Fruit fly (Drosophila melanogaster) whole organism, embryonic: ENCODE measurements around the gene CG14024.

ENCODE experiments used
- CG10462 ChIP-seq: fragments of 200-800 bp; sonication (Bioruptor generic); optimal IDR thresholded peaks from 2 replicates; lab custom pipeline; 2016; ENCODE audit warnings: missing biosample characterization, missing genetic modification characterization
- CG10654 ChIP-seq: fragments of 200-800 bp; sonication (Bioruptor generic); optimal IDR thresholded peaks from 2 replicates; lab custom pipeline; 2016; ENCODE audit warnings: missing biosample characterization, missing genetic modification characterization
- CG11247 ChIP-seq: fragments of 200-800 bp; sonication (Bioruptor generic); IDR thresholded peaks from 2 replicates; pipeline ENCODE4 v1.3.6; 2022; ENCODE audit warnings: missing biosample characterization, missing genetic modification characterization
- CG11504 ChIP-seq: fragments of 200-800 bp; sonication (Bioruptor generic); optimal IDR thresholded peaks from 3 replicates; lab custom pipeline; 2019; ENCODE audit warnings: missing biosample characterization, mild to moderate bottlenecking, missing genetic modification characterization, moderate library complexity
- CG12071 ChIP-seq: fragments of 200-800 bp; sonication (Bioruptor generic); optimal IDR thresholded peaks from 3 replicates; lab custom pipeline; 2018; ENCODE audit warnings: missing biosample characterization, mild to moderate bottlenecking, missing genetic modification characterization
- CG14014 ChIP-seq: fragments of 200-800 bp; sonication (Bioruptor generic); IDR thresholded peaks from 2 replicates; pipeline ENCODE4 v1.3.6; 2022; ENCODE audit warnings: missing biosample characterization, missing genetic modification characterization
- CG15696 ChIP-seq: fragments of 200-800 bp; sonication (Bioruptor generic); optimal IDR thresholded peaks from 2 replicates; lab custom pipeline; 2019; ENCODE audit warnings: missing biosample characterization, mild to moderate bottlenecking, missing genetic modification characterization, moderate library complexity
- CG17829 ChIP-seq: fragments of 200-800 bp; optimal IDR thresholded peaks from 2 replicates; lab custom pipeline; 2019; ENCODE audit warnings: missing biosample characterization, mild to moderate bottlenecking, missing genetic modification characterization, moderate library complexity
- CG18262 ChIP-seq: fragments of 200-800 bp; optimal IDR thresholded peaks from 3 replicates; lab custom pipeline; 2019; ENCODE audit warnings: missing biosample characterization, mild to moderate bottlenecking, missing genetic modification characterization, moderate library complexity
- CG34422 ChIP-seq: fragments of 200-800 bp; sonication (Bioruptor generic); IDR thresholded peaks from 3 replicates; pipeline ENCODE4 v1.3.6; 2022; ENCODE audit warnings: missing biosample characterization, missing genetic modification characterization
- CG4328 ChIP-seq: fragments of 200-800 bp; sonication (Bioruptor generic); optimal IDR thresholded peaks from 3 replicates; lab custom pipeline; 2017; ENCODE audit warnings: missing biosample characterization, missing genetic modification reagents, missing genetic modification characterization
- CG4730 ChIP-seq: fragments of 200-800 bp; sonication (Bioruptor generic); IDR thresholded peaks from 2 replicates; pipeline ENCODE4 v1.3.6; 2022; ENCODE audit warnings: missing biosample characterization, missing genetic modification characterization
- CG4854 ChIP-seq: fragments of 200-800 bp; sonication (Bioruptor generic); optimal IDR thresholded peaks from 2 replicates; lab custom pipeline; 2016; ENCODE audit warnings: missing biosample characterization, missing genetic modification characterization, inconsistent platforms
- CG5180 ChIP-seq: fragments of 200-800 bp; sonication (Bioruptor generic); optimal IDR thresholded peaks from 3 replicates; lab custom pipeline; 2017; ENCODE audit warnings: missing biosample characterization, missing genetic modification characterization, mild to moderate bottlenecking, moderate library complexity, missing genetic modification reagents
- CG5245 ChIP-seq: fragments of 200-800 bp; sonication (Bioruptor generic); optimal IDR thresholded peaks from 3 replicates; lab custom pipeline; 2016; ENCODE audit warnings: missing biosample characterization, missing genetic modification characterization
- CG6813 ChIP-seq: fragments of 200-800 bp; sonication (Bioruptor generic); optimal IDR thresholded peaks from 2 replicates; lab custom pipeline; 2017; ENCODE audit warnings: missing biosample characterization, missing genetic modification characterization, mild to moderate bottlenecking, moderate library complexity, missing genetic modification reagents
- CG7271 ChIP-seq: fragments of 200-800 bp; sonication (Bioruptor generic); optimal IDR thresholded peaks from 2 replicates; lab custom pipeline; 2018; ENCODE audit warnings: missing biosample characterization, mild to moderate bottlenecking, missing genetic modification characterization, moderate library complexity
- CG7963 ChIP-seq: fragments of 200-800 bp; sonication (Bioruptor generic); IDR thresholded peaks from 3 replicates; pipeline ENCODE4 v1.3.6; 2022; ENCODE audit warnings: missing biosample characterization, missing genetic modification characterization; ENCODE audit not compliant: partially characterized antibody
- CG9437 ChIP-seq: fragments of 200-800 bp; sonication (Bioruptor generic); optimal IDR thresholded peaks from 2 replicates; lab custom pipeline; 2018; ENCODE audit warnings: missing biosample characterization, mild to moderate bottlenecking, missing genetic modification characterization
- Dek ChIP-seq: fragments of 200-800 bp; sonication (Bioruptor generic); optimal IDR thresholded peaks from 3 replicates; lab custom pipeline; 2019; ENCODE audit warnings: missing biosample characterization, mild to moderate bottlenecking, missing genetic modification characterization, moderate library complexity
- Lim3 ChIP-seq: fragments of 200-800 bp; sonication (Bioruptor generic); IDR thresholded peaks from 2 replicates; pipeline ENCODE4 v1.3.6; 2022; ENCODE audit warnings: missing biosample characterization, missing genetic modification characterization
- MTF-1 ChIP-seq: fragments of 200-800 bp; sonication (Bioruptor generic); optimal IDR thresholded peaks from 2 replicates; lab custom pipeline; 2018; ENCODE audit warnings: missing biosample characterization, mild to moderate bottlenecking, missing genetic modification characterization, borderline replicate concordance
- Myb ChIP-seq: fragments of 200-800 bp; sonication (Bioruptor generic); optimal IDR thresholded peaks from 2 replicates; lab custom pipeline; 2016; ENCODE audit warnings: missing biosample characterization, missing genetic modification characterization
- Nf-YB ChIP-seq: fragments of 200-800 bp; sonication (Bioruptor generic); optimal IDR thresholded peaks from 3 replicates; lab custom pipeline; 2019; ENCODE audit warnings: missing biosample characterization, mild to moderate bottlenecking, missing genetic modification characterization, moderate library complexity
- Ptx1 ChIP-seq: fragments of 200-800 bp; sonication (Bioruptor generic); IDR thresholded peaks from 2 replicates; pipeline ENCODE4 v1.3.6; 2022; ENCODE audit warnings: missing biosample characterization, missing genetic modification characterization
- Vsx1 ChIP-seq: fragments of 200-800 bp; sonication (Bioruptor generic); optimal IDR thresholded peaks from 2 replicates; lab custom pipeline; 2017; ENCODE audit warnings: missing biosample characterization, mild to moderate bottlenecking, missing genetic modification characterization, missing genetic modification reagents
- amos ChIP-seq: fragments of 200-800 bp; sonication (Bioruptor generic); IDR thresholded peaks from 2 replicates; pipeline ENCODE4 v1.3.6; 2022; ENCODE audit warnings: missing biosample characterization, missing genetic modification characterization; ENCODE audit not compliant: partially characterized antibody
- az2 ChIP-seq: fragments of 200-800 bp; sonication (Bioruptor generic); optimal IDR thresholded peaks from 3 replicates; lab custom pipeline; 2016; ENCODE audit warnings: missing biosample characterization, missing genetic modification characterization
- danr ChIP-seq: fragments of 200-800 bp; sonication (Bioruptor generic); IDR thresholded peaks from 2 replicates; pipeline ENCODE4 v1.3.6; 2022; ENCODE audit warnings: missing biosample characterization, missing genetic modification characterization
- dimm ChIP-seq: fragments of 200-800 bp; sonication (Bioruptor generic); IDR thresholded peaks from 2 replicates; pipeline ENCODE4 v1.3.6; 2022; ENCODE audit warnings: missing biosample characterization, missing genetic modification characterization
- grn ChIP-seq: fragments of 200-800 bp; sonication (Bioruptor generic); optimal IDR thresholded peaks from 3 replicates; lab custom pipeline; 2017; ENCODE audit warnings: missing biosample characterization, missing genetic modification characterization
- insv ChIP-seq, 2 experiments: fragments of 200-800 bp; sonication (Bioruptor generic); optimal IDR thresholded peaks; 3 replicates each; lab custom pipeline; 2016 to 2018; ENCODE audit warnings: missing biosample characterization in 2 of 2, missing genetic modification characterization in 2 of 2
- inv ChIP-seq: fragments of 200-800 bp; sonication (Bioruptor generic); IDR thresholded peaks from 2 replicates; pipeline ENCODE4 v1.3.6; 2022; ENCODE audit warnings: missing biosample characterization, missing genetic modification characterization; ENCODE audit not compliant: partially characterized antibody
- kah ChIP-seq: fragments of 200-800 bp; sonication (Bioruptor generic); optimal IDR thresholded peaks from 2 replicates; lab custom pipeline; 2018; ENCODE audit warnings: missing biosample characterization, mild to moderate bottlenecking, missing genetic modification characterization
- kni ChIP-seq: fragments of 200-800 bp; sonication (Bioruptor generic); optimal IDR thresholded peaks from 3 replicates; lab custom pipeline; 2017; ENCODE audit warnings: mild to moderate bottlenecking, missing biosample characterization, missing genetic modification reagents, missing genetic modification characterization
- pb ChIP-seq: fragments of 200-800 bp; sonication (Bioruptor generic); optimal IDR thresholded peaks from 3 replicates; lab custom pipeline; 2016; ENCODE audit warnings: missing biosample characterization, missing genetic modification characterization
- phol ChIP-seq: fragments of 200-800 bp; sonication (Bioruptor generic); optimal IDR thresholded peaks from 3 replicates; lab custom pipeline; 2018; ENCODE audit warnings: missing biosample characterization, mild to moderate bottlenecking, missing genetic modification characterization, moderate library complexity
- prd ChIP-seq, 3 experiments: fragments of >200 bp in 2 of 3; fragments of 200-800 bp in 1 of 3; sonication (Bioruptor generic) in 1 of 3; optimal IDR thresholded peaks in 2 of 3; IDR thresholded peaks in 1 of 3; 2 replicates in 2 of 3; 3 replicates in 1 of 3; pipeline versions ENCODE4 v1.3.6 to Lab custom; 2017 to 2022; ENCODE audit warnings: missing biosample characterization in 1 of 3, missing genetic modification characterization in 1 of 3
- repo ChIP-seq: fragments of 200-800 bp; sonication (Bioruptor generic); optimal IDR thresholded peaks from 2 replicates; lab custom pipeline; 2016; ENCODE audit warnings: missing biosample characterization, missing genetic modification characterization
- ro ChIP-seq: fragments of 200-800 bp; sonication (Bioruptor generic); IDR thresholded peaks from 2 replicates; pipeline ENCODE4 v1.3.6; 2022; ENCODE audit warnings: missing biosample characterization, missing genetic modification characterization
- scrt ChIP-seq: fragments of 200-800 bp; sonication (Bioruptor generic); optimal IDR thresholded peaks from 2 replicates; lab custom pipeline; 2018; ENCODE audit warnings: missing biosample characterization, mild to moderate bottlenecking, missing genetic modification characterization, moderate library complexity
- sd ChIP-seq: fragments of 200-800 bp; sonication (Bioruptor generic); optimal IDR thresholded peaks from 3 replicates; lab custom pipeline; 2018; ENCODE audit warnings: missing biosample characterization, mild to moderate bottlenecking, missing genetic modification characterization, moderate library complexity
- sim ChIP-seq: fragments of 200-800 bp; sonication (Bioruptor generic); IDR thresholded peaks from 2 replicates; pipeline ENCODE4 v1.3.6; 2022; ENCODE audit warnings: missing biosample characterization, missing genetic modification characterization
- tgo ChIP-seq: fragments of 200-800 bp; sonication (Bioruptor generic); IDR thresholded peaks from 3 replicates; pipeline ENCODE4 v1.3.6; 2022; ENCODE audit warnings: missing biosample characterization, missing genetic modification characterization
- tna ChIP-seq: fragments of 200-800 bp; sonication (Bioruptor generic); IDR thresholded peaks from 2 replicates; pipeline ENCODE4 v1.3.6; 2022; ENCODE audit warnings: missing biosample characterization, missing genetic modification characterization; ENCODE audit not compliant: partially characterized antibody
- vfl ChIP-seq: fragments of 200-800 bp; sonication (Bioruptor generic); optimal IDR thresholded peaks from 2 replicates; lab custom pipeline; 2016; ENCODE audit warnings: missing biosample characterization, missing genetic modification characterization
- zfh2 ChIP-seq: fragments of 200-800 bp; sonication (Bioruptor generic); optimal IDR thresholded peaks from 2 replicates; lab custom pipeline; 2016; ENCODE audit warnings: missing biosample characterization, missing genetic modification characterization

Gene CG14024

dm6 chr2L:5326414-5327265 is 11.9 kb upstream of the CG14024 start, which contains the start of the genes Ncoa6 and cype (continued):
- TF ChIP-seq pb (GFP tag; lab: Kevin White, UChicago), result no peak
- no peak for TF ChIP-seq Myb (GFP tag; lab: Kevin White, UChicago)
- TF ChIP-seq repo (GFP tag; lab: Kevin White, UChicago), result no peak
- peak; percentile 4 for TF ChIP-seq MTF-1 (GFP tag; lab: Kevin White, UChicago)
- TF ChIP-seq grn, result no peak
- TF ChIP-seq Nf-YB, result peak; percentile 34
- peak; percentile 51 for TF ChIP-seq CG17829 (tag; lab: Kevin White, UChicago)
- no peak; the same call in 2 of the 3 replicates for TF ChIP-seq tgo (GFP tag; lab: Robert Waterston, UW)
- 0 out of 2 replicates have a peak, but pooled peaks have one; percentile 21 for TF ChIP-seq CG14014 (GFP tag; lab: Robert Waterston, UW)
- TF ChIP-seq CG10654, result peak; percentile 35
- TF ChIP-seq phol (tag; lab: Kevin White, UChicago), result peak; percentile 100
- TF ChIP-seq ro (GFP tag; lab: Robert Waterston, UW), result no peak
- TF ChIP-seq CG4328 (GFP tag; lab: Kevin White, UChicago), result peak; percentile 69
- peak; percentile 22; the same call in 1 of the 2 replicates for TF ChIP-seq CG11247
- no peak for TF ChIP-seq dimm
- no peak for TF ChIP-seq kah (GFP tag; lab: Kevin White, UChicago)
- peak; percentile 75 for TF ChIP-seq CG18262 (tag; lab: Kevin White, UChicago)
- TF ChIP-seq CG7271, result no peak
- peak; percentile 69 for TF ChIP-seq CG11504 (tag; lab: Kevin White, UChicago)
- TF ChIP-seq CG34422, result peak; percentile 40; the same call in 2 of the 3 replicates
- peak; percentile 88 for TF ChIP-seq amos (GFP tag; lab: Robert Waterston, UW)
- no peak for TF ChIP-seq insv (GFP tag; optimal IDR thresholded peaks at IDR 0.05; lab: Kevin White, UChicago)
- no peak for TF ChIP-seq CG12071 (GFP tag; lab: Kevin White, UChicago)
- TF ChIP-seq CG7963 (GFP tag; lab: Robert Waterston, UW), result 0 out of 3 replicates have a peak, but pooled peaks have one; percentile 36
- peak; percentile 29 for TF ChIP-seq Dek (tag; lab: Kevin White, UChicago)
- TF ChIP-seq CG5180, result no peak
- TF ChIP-seq CG6813 (GFP tag; lab: Kevin White, UChicago), result no peak
- peak; percentile 13 for TF ChIP-seq CG10462
- peak; percentile 58 for TF ChIP-seq Ptx1 (GFP tag; lab: Robert Waterston, UW)
- no peak for TF ChIP-seq danr (GFP tag; lab: Robert Waterston, UW)
- TF ChIP-seq vfl (GFP tag; lab: Kevin White, UChicago), result peak; percentile 16
- no peak for TF ChIP-seq Lim3
- no peak for TF ChIP-seq kni (GFP tag; lab: Kevin White, UChicago)
- no peak for TF ChIP-seq CG5245 (GFP tag; lab: Kevin White, UChicago)
- peak; percentile 69; the same call in 1 of the 2 replicates for TF ChIP-seq inv (GFP tag; lab: Robert Waterston, UW)
- TF ChIP-seq CG15696 (tag; lab: Kevin White, UChicago), result peak; percentile 51
- peak; percentile 59 for TF ChIP-seq CG9437 (GFP tag; lab: Kevin White, UChicago)
- peak; percentile 37; the same call in 1 of the 2 replicates for TF ChIP-seq tna (GFP tag; lab: Robert Waterston, UW)
- no peak for TF ChIP-seq scrt (GFP tag; lab: Kevin White, UChicago)
- TF ChIP-seq CG4854 (GFP tag; lab: Kevin White, UChicago), result no peak
- TF ChIP-seq sim (GFP tag; lab: Robert Waterston, UW), result no peak
- peak; percentile 93 for TF ChIP-seq sd
- peak; percentile 30 for TF ChIP-seq zfh2
- peak; percentile 30 for TF ChIP-seq az2 (GFP tag; lab: Kevin White, UChicago)
- no peak for TF ChIP-seq prd (optimal IDR thresholded peaks at IDR 0.05; lab: Kevin White, UChicago)
- TF ChIP-seq prd (GFP tag; IDR thresholded peaks at IDR 0.05; lab: Robert Waterston, UW), result peak; percentile 58
- no peak for TF ChIP-seq CG4730 (GFP tag; lab: Robert Waterston, UW)
- TF ChIP-seq Vsx1 (GFP tag; lab: Kevin White, UChicago), result no peak
